Worm (Caenorhabditis elegans) whole organism, young adult: ENCODE measurements around the gene F54E2.2.

Experiments
- B0336.3 ChIP-seq: fragments of 200-800 bp; sonication (Bioruptor generic); IDR thresholded peaks from 2 replicates; pipeline ENCODE4 v1.3.6; 2022; ENCODE audit warnings: missing genetic modification characterization, missing compliant biosample characterization
- ZK185.1 ChIP-seq: sonication (generic microtip); optimal IDR thresholded peaks from 2 replicates; lab custom pipeline; 2016; ENCODE audit warnings: mild to moderate bottlenecking, missing genetic modification characterization, missing compliant biosample characterization; ENCODE audit not compliant: poor library complexity, severe bottlenecking
- aptf-2 ChIP-seq: fragments of 200-800 bp; sonication (Bioruptor generic); conservative IDR thresholded peaks from 2 replicates; pipeline ENCODE4 v1.3.6; 2022; ENCODE audit warnings: missing genetic modification reagents, missing genetic modification characterization, missing compliant biosample characterization
- athp-1 ChIP-seq: sonication (generic microtip); optimal IDR thresholded peaks from 2 replicates; lab custom pipeline; 2017; ENCODE audit warnings: mild to moderate bottlenecking, missing genetic modification characterization, missing compliant biosample characterization
- bed-2 ChIP-seq: fragments of 200-800 bp; sonication (Bioruptor generic); IDR thresholded peaks from 2 replicates; pipeline ENCODE4 v1.3.6; 2022; ENCODE audit warnings: missing genetic modification reagents, missing genetic modification characterization, missing compliant biosample characterization
- hmg-1.2 ChIP-seq: fragments of 200-800 bp; sonication (Bioruptor generic); IDR thresholded peaks from 2 replicates; pipeline ENCODE4 v1.3.6; 2022; ENCODE audit warnings: missing genetic modification reagents, missing genetic modification characterization, missing compliant biosample characterization
- nhr-120 ChIP-seq: fragments of 200-800 bp; sonication (Bioruptor generic); IDR thresholded peaks from 2 replicates; pipeline ENCODE4 v1.3.6; 2022; ENCODE audit warnings: missing genetic modification characterization, missing compliant biosample characterization
- nhr-80 ChIP-seq: sonication (generic microtip); optimal IDR thresholded peaks from 2 replicates; lab custom pipeline; 2016; ENCODE audit warnings: missing genetic modification characterization, missing compliant biosample characterization
- sea-2 ChIP-seq: fragments of 200-800 bp; sonication (Bioruptor generic); IDR thresholded peaks from 2 replicates; pipeline ENCODE4 v1.3.6; 2022; ENCODE audit warnings: missing genetic modification characterization, missing compliant biosample characterization
- tbx-9 ChIP-seq: sonication (generic microtip); optimal IDR thresholded peaks from 2 replicates; lab custom pipeline; 2016; ENCODE audit warnings: borderline replicate concordance, missing genetic modification characterization, inconsistent platforms, missing compliant biosample characterization

ce11 chrV:2774042-2774441 is 22.1 kb upstream of the F54E2.2 start, which contains the start of gene srj-18:
- TF ChIP-seq aptf-2 (GFP tag; lab: Robert Waterston, UW) = no peak
- no peak for TF ChIP-seq nhr-80
- TF ChIP-seq hmg-1.2 (GFP tag; lab: Robert Waterston, UW) = no peak
- TF ChIP-seq nhr-120 (GFP tag; lab: Robert Waterston, UW) = no peak
- no peak for TF ChIP-seq bed-2 (GFP tag; lab: Robert Waterston, UW)
- no peak for TF ChIP-seq B0336.3
- no peak for TF ChIP-seq ZK185.1 (tag; lab: Kevin White, UChicago)
- no peak for TF ChIP-seq tbx-9
- no peak for TF ChIP-seq athp-1
- TF ChIP-seq sea-2 (GFP tag; lab: Robert Waterston, UW) = no peak
